Worm (Caenorhabditis elegans) whole organism, L3 larva: Measurements from ENCODE around the gene phf-15.

ENCODE experiments used
- ceh-82 ChIP-seq: fragments of 150-350 bp; optimal IDR thresholded peaks from 2 replicates; lab custom pipeline; 2014; ENCODE audit warnings: missing biosample characterization, missing genetic modification characterization
- elt-1 ChIP-seq: fragments of 150-350 bp; optimal IDR thresholded peaks from 2 replicates; lab custom pipeline; 2014; ENCODE audit warnings: missing biosample characterization, missing genetic modification characterization
- elt-3 ChIP-seq, 3 experiments: fragments of 150-350 bp in 1 of 3; sonication (generic microtip) in 2 of 3; optimal IDR thresholded peaks; 2 replicates in 2 of 3; 4 replicates in 1 of 3; lab custom pipeline; 2014 to 2017; ENCODE audit warnings: missing biosample characterization in 3 of 3, missing genetic modification characterization in 3 of 3
- nfya-1 ChIP-seq: sonication (generic microtip); optimal IDR thresholded peaks from 2 replicates; lab custom pipeline; 2017; ENCODE audit warnings: missing genetic modification characterization, mild to moderate bottlenecking, missing compliant biosample characterization, antibody characterized with exemption, moderate library complexity; ENCODE audit not compliant: insufficient read depth
- unc-62 ChIP-seq: fragments of 150-350 bp; sonication (generic microtip); optimal IDR thresholded peaks from 4 replicates; lab custom pipeline; 2014; ENCODE audit warnings: missing biosample characterization, missing genetic modification reagents, missing genetic modification characterization

DNA sequence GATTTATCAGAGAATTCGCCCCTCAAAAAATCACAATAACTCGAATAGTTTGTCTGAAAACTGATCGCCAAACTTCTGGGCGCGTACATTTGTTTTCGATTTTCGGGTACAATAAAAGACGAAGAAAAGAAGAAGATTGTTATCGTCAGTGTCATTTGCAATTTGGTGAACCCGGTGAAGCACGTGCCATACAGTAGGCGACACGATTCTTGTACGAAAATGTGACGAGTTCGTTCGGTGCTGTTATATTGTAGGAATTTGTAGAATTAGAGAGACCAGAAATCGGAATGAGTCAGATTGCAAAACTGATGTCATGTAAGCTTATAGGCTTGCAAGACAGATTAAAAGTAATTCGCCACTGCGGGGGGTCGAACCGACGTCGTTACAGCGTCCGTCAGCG is 45.1 kb downstream of the phf-15 start:
- TF ChIP-seq ceh-82 (tag; lab: Kevin White, UChicago) (no peak), elt-3 (tag; optimal IDR thresholded peaks at IDR 0.05; lab: Kevin White, UChicago) (no peak), elt-1 (tag; lab: Kevin White, UChicago) (no peak), unc-62 (GFP tag; lab: Kevin White, UChicago) (no peak), nfya-1 (tag; lab: Kevin White, UChicago) (no peak)
